Worm (Caenorhabditis elegans) whole organism, early embryonic: Measurements from ENCODE around the gene F52F10.2.

Source experiments
- ama-1 ChIP-seq: fragments of 150-350 bp; optimal IDR thresholded peaks from 2 replicates; lab custom pipeline; 2014
- ceh-36 ChIP-seq: sonication (generic microtip); optimal IDR thresholded peaks from 2 replicates; lab custom pipeline; 2016; ENCODE audit warnings: missing genetic modification characterization, inconsistent platforms, missing compliant biosample characterization
- ets-7 ChIP-seq: sonication (generic microtip); optimal IDR thresholded peaks from 2 replicates; lab custom pipeline; 2016; ENCODE audit warnings: missing genotype, missing genetic modification characterization, missing compliant biosample characterization
- hmbx-1 ChIP-seq: sonication (generic microtip); optimal IDR thresholded peaks from 2 replicates; lab custom pipeline; 2016; ENCODE audit warnings: mild to moderate bottlenecking, missing genetic modification characterization, missing compliant biosample characterization
- scrt-1 ChIP-seq: fragments of 200-800 bp; sonication (Bioruptor generic); IDR thresholded peaks from 2 replicates; pipeline ENCODE4 v1.3.6; 2022; ENCODE audit warnings: missing genetic modification characterization, missing compliant biosample characterization
- tbx-37 ChIP-seq: fragments of 200-800 bp; sonication (Bioruptor generic); conservative IDR thresholded peaks from 2 replicates; pipeline ENCODE4 v1.3.6; 2022; ENCODE audit warnings: missing genetic modification reagents, missing genetic modification characterization, missing compliant biosample characterization
- tra-4 ChIP-seq: sonication (generic microtip); optimal IDR thresholded peaks from 2 replicates; lab custom pipeline; 2017; ENCODE audit warnings: missing genetic modification characterization, missing compliant biosample characterization

- TF ChIP-seq hmbx-1 = no peak
- TF ChIP-seq tra-4 (tag; lab: Kevin White, UChicago) = no peak
- no peak for TF ChIP-seq ets-7 (tag; lab: Kevin White, UChicago)
- no peak for TF ChIP-seq scrt-1 (GFP tag; lab: Robert Waterston, UW)
- TF ChIP-seq ama-1 = no peak
- no peak for TF ChIP-seq ceh-36
- TF ChIP-seq tbx-37 (GFP tag; lab: Robert Waterston, UW) = no peak
Measured at ce11 chrV:1550697-1551096, 2.8 kb downstream of the F52F10.2 start.
